Worm (Caenorhabditis elegans) whole organism, L1 larva: ENCODE data around the gene F13D12.3.

Experiments
- C04F5.9 ChIP-seq: sonication (generic microtip); optimal IDR thresholded peaks from 2 replicates; lab custom pipeline; 2016; ENCODE audit warnings: missing genetic modification characterization, missing compliant biosample characterization
- C16A3.4 ChIP-seq: fragments of 150-350 bp; optimal IDR thresholded peaks from 2 replicates; lab custom pipeline; 2014; ENCODE audit warnings: missing biosample characterization, missing genetic modification characterization
- C34B4.2 ChIP-seq: sonication (generic microtip); optimal IDR thresholded peaks from 2 replicates; lab custom pipeline; 2017; ENCODE audit warnings: mild to moderate bottlenecking, missing genetic modification characterization, missing compliant biosample characterization
- F16B12.6 ChIP-seq: fragments of 150-350 bp; optimal IDR thresholded peaks from 2 replicates; lab custom pipeline; 2014; ENCODE audit warnings: missing biosample characterization, missing genetic modification characterization
- Y116A8C.19 ChIP-seq: sonication (generic microtip); optimal IDR thresholded peaks from 2 replicates; lab custom pipeline; 2016; ENCODE audit warnings: missing compliant biosample characterization, missing genetic modification characterization, borderline replicate concordance
- ama-1 ChIP-seq: fragments of 150-350 bp; optimal IDR thresholded peaks from 2 replicates; lab custom pipeline; 2014
- ceh-82 ChIP-seq, 3 experiments: fragments of 150-350 bp in 1 of 3; sonication (generic microtip) in 2 of 3; optimal IDR thresholded peaks; 2 replicates each; lab custom pipeline; 2014 to 2017; ENCODE audit warnings: missing biosample characterization in 3 of 3, missing genetic modification characterization in 3 of 3
- ceh-88 ChIP-seq: fragments of 200-800 bp; sonication (Bioruptor generic); IDR thresholded peaks from 2 replicates; pipeline ENCODE4 v1.3.6; 2022; ENCODE audit warnings: missing genetic modification characterization, missing compliant biosample characterization
- ces-1 ChIP-seq: fragments of 150-350 bp; optimal IDR thresholded peaks from 2 replicates; lab custom pipeline; 2014; ENCODE audit warnings: missing biosample characterization, missing genetic modification reagents, missing genetic modification characterization
- dpl-1 ChIP-seq, 3 experiments: fragments of 150-350 bp in 2 of 3; sonication (generic microtip) in 1 of 3; optimal IDR thresholded peaks; 2 replicates each; lab custom pipeline; 2014 to 2017; ENCODE audit warnings: missing biosample characterization in 3 of 3, missing genetic modification characterization in 3 of 3, missing genetic modification reagents in 3 of 3
- elt-2 ChIP-seq: sonication (generic microtip); optimal IDR thresholded peaks from 2 replicates; lab custom pipeline; 2016; ENCODE audit warnings: missing genetic modification characterization, mild to moderate bottlenecking, inconsistent platforms, missing compliant biosample characterization, missing genetic modification reagents
- ets-5 ChIP-seq: fragments of 200-800 bp; sonication (Bioruptor generic); IDR thresholded peaks from 2 replicates; pipeline ENCODE4 v1.3.6; 2022; ENCODE audit warnings: missing genetic modification characterization, missing compliant biosample characterization
- fkh-4 ChIP-seq: sonication (generic microtip); optimal IDR thresholded peaks from 2 replicates; lab custom pipeline; 2016; ENCODE audit warnings: missing compliant biosample characterization, missing genetic modification characterization, borderline replicate concordance
- fkh-8 ChIP-seq: sonication (generic microtip); optimal IDR thresholded peaks from 2 replicates; lab custom pipeline; 2016; ENCODE audit warnings: mild to moderate bottlenecking, missing genetic modification characterization, missing compliant biosample characterization
- fos-1 ChIP-seq: fragments of 150-350 bp; optimal IDR thresholded peaks from 2 replicates; lab custom pipeline; 2014; ENCODE audit warnings: missing biosample characterization, missing genetic modification characterization
- grh-1 ChIP-seq: fragments of 200-800 bp; sonication (Bioruptor generic); IDR thresholded peaks from 2 replicates; pipeline ENCODE4 v1.3.6; 2022; ENCODE audit warnings: missing genetic modification reagents, missing genetic modification characterization, missing compliant biosample characterization
- hlh-17 ChIP-seq: fragments of 200-800 bp; sonication (Bioruptor generic); optimal IDR thresholded peaks from 2 replicates; lab custom pipeline; 2018; ENCODE audit warnings: missing genetic modification characterization, mild to moderate bottlenecking, missing compliant biosample characterization, moderate library complexity, borderline replicate concordance
- hlh-4 ChIP-seq: sonication (generic microtip); optimal IDR thresholded peaks from 2 replicates; lab custom pipeline; 2016; ENCODE audit warnings: mild to moderate bottlenecking, missing genetic modification characterization, missing compliant biosample characterization
- hpl-2 ChIP-seq: fragments of 150-350 bp; optimal IDR thresholded peaks from 2 replicates; lab custom pipeline; 2014; ENCODE audit warnings: missing biosample characterization, missing genetic modification reagents, missing genetic modification characterization
- isw-1 ChIP-seq: fragments of 200-800 bp; sonication (Bioruptor generic); IDR thresholded peaks from 2 replicates; pipeline ENCODE4 v1.3.6; 2022; ENCODE audit warnings: missing genetic modification characterization, missing compliant biosample characterization
- jun-1 ChIP-seq: fragments of 150-350 bp; optimal IDR thresholded peaks from 2 replicates; lab custom pipeline; 2014; ENCODE audit warnings: missing biosample characterization, missing genetic modification reagents, missing genetic modification characterization
- lin-13 ChIP-seq: fragments of 150-350 bp; optimal IDR thresholded peaks from 2 replicates; lab custom pipeline; 2014; ENCODE audit warnings: missing biosample characterization, missing genetic modification reagents, missing genetic modification characterization
- lin-39 ChIP-seq: fragments of 150-350 bp; optimal IDR thresholded peaks from 2 replicates; lab custom pipeline; 2014; ENCODE audit warnings: missing biosample characterization, missing genetic modification reagents, missing genetic modification characterization
- lir-3 ChIP-seq: sonication (generic microtip); optimal IDR thresholded peaks from 2 replicates; lab custom pipeline; 2016; ENCODE audit warnings: mild to moderate bottlenecking, missing genetic modification characterization, moderate library complexity, missing compliant biosample characterization; ENCODE audit not compliant: poor library complexity
- lsy-2 ChIP-seq, 2 experiments: fragments of 150-350 bp; optimal IDR thresholded peaks; 2 replicates each; lab custom pipeline; 2014; ENCODE audit warnings: missing biosample characterization in 2 of 2, missing genetic modification characterization in 2 of 2
- mab-9 ChIP-seq: fragments of 200-800 bp; sonication (Bioruptor generic); IDR thresholded peaks from 2 replicates; pipeline ENCODE4 v1.3.6; 2022; ENCODE audit warnings: missing genetic modification reagents, missing genetic modification characterization, missing compliant biosample characterization
- mdl-1 ChIP-seq, 2 experiments: fragments of 150-350 bp; optimal IDR thresholded peaks; 2 replicates each; lab custom pipeline; 2014 to 2017; ENCODE audit warnings: missing biosample characterization in 2 of 2, missing genetic modification characterization in 2 of 2, inconsistent platforms in 1 of 2
- mep-1 ChIP-seq: fragments of 150-350 bp; optimal IDR thresholded peaks from 2 replicates; lab custom pipeline; 2014; ENCODE audit warnings: missing biosample characterization, missing genetic modification characterization
- nhr-11 ChIP-seq: fragments of 150-350 bp; optimal IDR thresholded peaks from 2 replicates; lab custom pipeline; 2014; ENCODE audit warnings: missing biosample characterization, missing genetic modification characterization
- nhr-47 ChIP-seq: sonication (generic microtip); optimal IDR thresholded peaks from 2 replicates; lab custom pipeline; 2016; ENCODE audit warnings: mild to moderate bottlenecking, missing genetic modification characterization, moderate library complexity, missing compliant biosample characterization
- nhr-76 ChIP-seq: sonication (generic microtip); optimal IDR thresholded peaks from 2 replicates; lab custom pipeline; 2017; ENCODE audit warnings: missing biosample characterization, missing genetic modification characterization
- nhr-85 ChIP-seq: sonication (generic microtip); peaks from one replicate; lab custom pipeline; 2016; ENCODE audit warnings: missing genetic modification characterization, inconsistent platforms, missing compliant biosample characterization
- nhr-90 ChIP-seq: sonication (generic microtip); optimal IDR thresholded peaks from 2 replicates; lab custom pipeline; 2016; ENCODE audit warnings: mild to moderate bottlenecking, missing genetic modification characterization, missing compliant biosample characterization; ENCODE audit not compliant: poor library complexity
- pag-3 ChIP-seq: sonication (generic microtip); optimal IDR thresholded peaks from 2 replicates; lab custom pipeline; 2017; ENCODE audit warnings: missing genetic modification characterization, mild to moderate bottlenecking, missing compliant biosample characterization, antibody characterized with exemption, borderline replicate concordance; ENCODE audit not compliant: insufficient read depth
- pax-3 ChIP-seq: fragments of 200-800 bp; sonication (Bioruptor generic); optimal IDR thresholded peaks from 2 replicates; lab custom pipeline; 2018; ENCODE audit warnings: mild to moderate bottlenecking, missing genetic modification characterization, moderate library complexity, missing compliant biosample characterization
- pqm-1 ChIP-seq: sonication (generic microtip); optimal IDR thresholded peaks from 3 replicates; lab custom pipeline; 2017; ENCODE audit warnings: missing biosample characterization, missing genetic modification characterization
- snpc-4 ChIP-seq: fragments of 150-350 bp; optimal IDR thresholded peaks from 2 replicates; lab custom pipeline; 2014; ENCODE audit warnings: missing biosample characterization, missing genetic modification characterization
- sup-37 ChIP-seq: fragments of 200-800 bp; sonication (Bioruptor generic); optimal IDR thresholded peaks from 2 replicates; lab custom pipeline; 2018; ENCODE audit warnings: mild to moderate bottlenecking, missing genetic modification characterization, missing compliant biosample characterization
- swsn-7 ChIP-seq: sonication (generic microtip); optimal IDR thresholded peaks from 2 replicates; lab custom pipeline; 2016; ENCODE audit warnings: missing genetic modification characterization, missing compliant biosample characterization
- tbx-2 ChIP-seq: sonication (generic microtip); optimal IDR thresholded peaks from 2 replicates; lab custom pipeline; 2016; ENCODE audit warnings: missing genetic modification characterization, missing compliant biosample characterization
- tlp-1 ChIP-seq: fragments of 150-350 bp; optimal IDR thresholded peaks from 2 replicates; lab custom pipeline; 2014; ENCODE audit warnings: missing biosample characterization, missing genetic modification characterization
- unc-30 ChIP-seq: sonication (generic microtip); optimal IDR thresholded peaks from 2 replicates; lab custom pipeline; 2017; ENCODE audit warnings: missing biosample characterization, missing genetic modification characterization
- unc-62 ChIP-seq: fragments of 150-350 bp; optimal IDR thresholded peaks from 2 replicates; lab custom pipeline; 2014; ENCODE audit warnings: missing biosample characterization, missing genetic modification reagents, missing genetic modification characterization
- unc-86 ChIP-seq: sonication (generic microtip); optimal IDR thresholded peaks from 2 replicates; lab custom pipeline; 2016; ENCODE audit warnings: missing genetic modification characterization, missing compliant biosample characterization
- unc-98 ChIP-seq: fragments of 200-800 bp; sonication (Bioruptor generic); IDR thresholded peaks from 2 replicates; pipeline ENCODE4 v1.3.6; 2022; ENCODE audit warnings: missing genetic modification characterization, missing compliant biosample characterization
- xbp-1 ChIP-seq: sonication (generic microtip); optimal IDR thresholded peaks from 2 replicates; lab custom pipeline; 2016; ENCODE audit warnings: missing genetic modification characterization, missing compliant biosample characterization
- zag-1 ChIP-seq: fragments of 150-350 bp; optimal IDR thresholded peaks from 2 replicates; lab custom pipeline; 2014; ENCODE audit warnings: missing biosample characterization, missing genetic modification characterization
- zip-4 ChIP-seq: fragments of 200-800 bp; sonication (Bioruptor generic); optimal IDR thresholded peaks from 2 replicates; lab custom pipeline; 2018; ENCODE audit warnings: mild to moderate bottlenecking, missing genetic modification characterization, moderate library complexity, missing compliant biosample characterization

Gene F13D12.3

DNA sequence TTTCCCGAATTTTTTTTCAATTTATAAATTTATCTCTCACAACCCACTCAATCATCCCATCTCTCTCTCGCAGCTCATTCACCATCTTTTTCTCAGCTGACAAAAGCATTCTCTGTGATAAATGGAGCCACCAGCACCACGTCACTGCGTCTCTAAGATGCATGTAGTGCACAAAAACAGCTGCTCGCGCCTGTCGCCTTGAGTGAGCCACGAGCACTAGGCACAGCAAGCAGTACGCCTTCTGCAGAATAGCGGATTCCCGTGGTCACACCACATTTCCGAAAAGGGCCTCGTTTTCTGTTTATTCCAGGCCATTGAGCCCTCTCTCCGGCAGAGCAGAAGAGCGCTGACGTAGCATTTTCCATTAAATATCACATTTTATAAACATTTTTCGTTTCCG, 6.6 kb upstream of the F13D12.3 start, which contains the start of gene F13D12.10 (continued):
- TF ChIP-seq jun-1 (tag; lab: Kevin White, UChicago) (no peak), ets-5 (GFP tag; lab: Robert Waterston, UW) (no peak), pax-3 (tag; lab: Kevin White, UChicago) (no peak), ama-1 (lab: Kevin White, UChicago) (no peak), nhr-76 (tag; lab: Kevin White, UChicago) (no peak), mab-9 (GFP tag; lab: Robert Waterston, UW) (no peak), tlp-1 (no peak), ces-1 (GFP tag; lab: Kevin White, UChicago) (no peak), C04F5.9 (tag; lab: Kevin White, UChicago) (no peak), swsn-7 (tag; lab: Kevin White, UChicago) (peak; percentile 39), snpc-4 (tag; lab: Kevin White, UChicago) (no peak), sup-37 (no peak), Y116A8C.19 (tag; lab: Kevin White, UChicago) (no peak), mep-1 (tag; lab: Kevin White, UChicago) (no peak), unc-86 (tag; lab: Kevin White, UChicago) (no peak), zag-1 (no peak), lir-3 (tag; lab: Kevin White, UChicago) (peak; percentile 26), ceh-82 (tag; optimal IDR thresholded peaks at IDR 0.05; lab: Kevin White, UChicago) (no peak), unc-98 (GFP tag; lab: Robert Waterston, UW) (no peak), F16B12.6 (tag; lab: Kevin White, UChicago) (no peak), nhr-85 (no peak), fos-1 (tag; lab: Kevin White, UChicago) (no peak), unc-62 (no peak), nhr-11 (tag; lab: Kevin White, UChicago) (no peak), zip-4 (GFP tag; lab: Kevin White, UChicago) (no peak), xbp-1 (peak; percentile 37), ceh-88 (GFP tag; lab: Robert Waterston, UW) (no peak), fkh-8 (tag; lab: Kevin White, UChicago) (peak; percentile 18), hlh-4 (no peak), nhr-47 (tag; lab: Kevin White, UChicago) (peak; percentile 10), lin-13 (GFP tag; lab: Kevin White, UChicago) (no peak), hpl-2 (GFP tag; lab: Kevin White, UChicago) (no peak), pag-3 (tag; lab: Kevin White, UChicago) (no peak), nhr-90 (no peak), C16A3.4 (no peak), lsy-2 (tag; optimal IDR thresholded peaks at IDR 0.05; lab: Kevin White, UChicago) (peak; percentile 17 to 34), hlh-17 (GFP tag; lab: Kevin White, UChicago) (no peak), elt-2 (tag; lab: Kevin White, UChicago) (no peak), grh-1 (GFP tag; lab: Robert Waterston, UW) (no peak), pqm-1 (tag; lab: Kevin White, UChicago) (no peak), dpl-1 (GFP tag; optimal IDR thresholded peaks at IDR 0.05; lab: Kevin White, UChicago) (peak in 1 of 3 experiments; percentile 10), tbx-2 (peak; percentile 30), C34B4.2 (tag; lab: Kevin White, UChicago) (no peak), mdl-1 (tag; optimal IDR thresholded peaks at IDR 0.05; lab: Kevin White, UChicago) (peak in 1 of 2 experiments; percentile 45), unc-30 (tag; lab: Kevin White, UChicago) (no peak), fkh-4 (no peak), lin-39 (peak; percentile 54), isw-1 (GFP tag; lab: Robert Waterston, UW) (no peak)
